Worm (Caenorhabditis elegans): Measurements from ENCODE around the gene C44B7.5.

The C44B7.5 gene

DNA sequence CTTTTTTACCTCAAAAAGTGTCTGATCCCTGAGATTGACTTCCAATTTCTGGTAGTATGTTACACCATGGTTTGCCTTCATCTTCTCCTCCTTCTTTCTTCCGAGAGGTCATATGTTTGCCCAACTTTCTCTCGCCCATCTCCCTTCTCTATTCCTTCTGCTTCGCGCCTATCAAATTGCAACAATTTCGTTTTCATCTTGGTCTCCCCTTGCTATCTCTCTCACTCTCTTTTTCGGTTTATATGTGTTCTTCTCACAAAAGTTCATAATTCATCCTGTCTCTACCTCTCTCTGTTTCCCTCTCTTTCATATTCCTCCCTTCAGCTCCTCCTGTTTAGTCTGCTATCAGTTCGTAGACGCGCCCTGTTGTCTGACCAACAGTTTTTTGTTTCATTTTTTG, 45.7 kb downstream of the C44B7.5 start (continued):
- no peak for TF ChIP-seq cey-2 (tag; optimal IDR thresholded peaks at IDR 0.05; ENCODE audit: borderline replicate concordance, insufficient read depth)
- no peak for TF ChIP-seq spr-1 (tag; optimal IDR thresholded peaks at IDR 0.05)
- TF ChIP-seq tra-1 (GFP tag; IDR thresholded peaks at IDR 0.05), result no peak
- no peak for TF ChIP-seq Y75B8A.6 (GFP tag; IDR thresholded peaks at IDR 0.05)
- no peak for TF ChIP-seq D1046.2 (GFP tag; IDR thresholded peaks at IDR 0.05)
- TF ChIP-seq egl-43 (GFP tag; IDR thresholded peaks at IDR 0.05), result no peak
- no peak for TF ChIP-seq nhr-48 (tag; optimal IDR thresholded peaks at IDR 0.05)
- TF ChIP-seq T20F7.1 (GFP tag; optimal IDR thresholded peaks at IDR 0.05), result no peak
- TF ChIP-seq lin-29 (GFP tag; IDR thresholded peaks at IDR 0.05), result no peak
- no peak for TF ChIP-seq saeg-2 (GFP tag; IDR thresholded peaks at IDR 0.05)
- no peak for TF ChIP-seq lin-13 (GFP tag; optimal IDR thresholded peaks at IDR 0.05)
- peak in 1 of 2 experiments; percentile 86 for TF ChIP-seq unc-62 (GFP tag; optimal IDR thresholded peaks at IDR 0.05 in 1 of 2)
- no peak for TF ChIP-seq unc-62 (tag; optimal IDR thresholded peaks at IDR 0.05)
- no peak for TF ChIP-seq nhr-237 (tag; optimal IDR thresholded peaks at IDR 0.05)
- TF ChIP-seq attf-4 (tag; optimal IDR thresholded peaks at IDR 0.05), result no peak
- TF ChIP-seq ZK337.2 (GFP tag; IDR thresholded peaks at IDR 0.05), result no peak
- TF ChIP-seq nhr-6 (tag; optimal IDR thresholded peaks at IDR 0.05), result no peak
- no peak for TF ChIP-seq ceh-44 (GFP tag; IDR thresholded peaks at IDR 0.05)
- no peak for TF ChIP-seq aly-2 (tag; optimal IDR thresholded peaks at IDR 0.05)
- TF ChIP-seq Y48G9A.11 (GFP tag; IDR thresholded peaks at IDR 0.05), result no peak
- 0 out of 2 replicates have a peak, but pooled peaks have one; percentile 25 for TF ChIP-seq nhr-41 (GFP tag; IDR thresholded peaks at IDR 0.05)
- no peak for TF ChIP-seq nhr-111 (GFP tag; optimal IDR thresholded peaks at IDR 0.05)
- peak; percentile 71 for TF ChIP-seq nhr-77 (tag; optimal IDR thresholded peaks at IDR 0.05)
- no peak for TF ChIP-seq Y105C5A.15 (GFP tag; IDR thresholded peaks at IDR 0.05)
- TF ChIP-seq hmg-1.1 (GFP tag; IDR thresholded peaks at IDR 0.05), result no peak; the same call in none of the 2 replicates
- TF ChIP-seq F37D6.2 (tag; optimal IDR thresholded peaks at IDR 0.05), result no peak
- TF ChIP-seq dpl-1 (GFP tag; optimal IDR thresholded peaks at IDR 0.05), result no peak
- TF ChIP-seq set-16 (GFP tag; IDR thresholded peaks at IDR 0.05), result no peak
- TF ChIP-seq unc-130 (GFP tag; optimal IDR thresholded peaks at IDR 0.05), result no peak
- TF ChIP-seq lin-38 (GFP tag; IDR thresholded peaks at IDR 0.05), result no peak
- TF ChIP-seq zfp-3 (GFP tag; conservative IDR thresholded peaks at IDR 0.05), result no peak
- no peak for TF ChIP-seq unc-39 (tag; optimal IDR thresholded peaks at IDR 0.05)
- TF ChIP-seq zfp-2 (tag; optimal IDR thresholded peaks at IDR 0.05), result no peak
- peak; percentile 82 for TF ChIP-seq hlh-11 (tag; optimal IDR thresholded peaks at IDR 0.05)
- peak; percentile 66 for TF ChIP-seq hlh-30 (tag; optimal IDR thresholded peaks at IDR 0.05; ENCODE audit: insufficient read depth)
- TF ChIP-seq madf-9 (GFP tag; conservative IDR thresholded peaks at IDR 0.05), result no peak

DNA sequence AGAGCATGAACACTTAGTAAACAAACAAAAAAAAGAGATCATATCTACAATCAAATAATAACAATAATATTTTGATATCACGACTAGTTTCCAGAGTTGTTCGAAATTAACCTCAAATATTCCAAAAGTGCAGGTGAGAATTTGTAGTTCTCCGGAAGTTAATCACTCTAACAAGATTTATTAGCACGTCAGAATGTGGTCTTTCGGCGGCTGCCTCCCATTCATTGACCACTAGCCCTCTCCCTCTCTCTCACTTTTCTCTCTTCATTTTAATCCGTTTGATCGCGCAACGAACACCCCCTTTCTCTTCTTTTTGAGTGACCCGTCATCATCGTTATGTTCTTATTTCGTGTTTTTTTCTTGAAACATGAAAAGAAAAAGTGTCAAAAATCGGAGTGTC, 46.7 kb downstream of the C44B7.5 start:
- TF ChIP-seq mep-1 (tag; optimal IDR thresholded peaks at IDR 0.05) (peak; percentile 4), unc-62 (GFP tag; optimal IDR thresholded peaks at IDR 0.05 in 1 of 2) (peak in 1 of 2 experiments; percentile 97), unc-62 (tag; optimal IDR thresholded peaks at IDR 0.05) (no peak), hif-1 (tag; optimal IDR thresholded peaks at IDR 0.05) (no peak), lin-1 (GFP tag; IDR thresholded peaks at IDR 0.05) (0 out of 2 replicates have a peak, but pooled peaks have one; percentile 27), F49E8.2 (tag; optimal IDR thresholded peaks at IDR 0.05; ENCODE audit: borderline replicate concordance) (no peak), mdl-1 (tag; optimal IDR thresholded peaks at IDR 0.05) (peak in 1 of 2 experiments; percentile 34), nhr-25 (tag; optimal IDR thresholded peaks at IDR 0.05; ENCODE audit: borderline replicate concordance, insufficient read depth) (no peak), gei-8 (GFP tag; optimal IDR thresholded peaks at IDR 0.05) (no peak), tra-1 (GFP tag; IDR thresholded peaks at IDR 0.05) (0 out of 2 replicates have a peak, but pooled peaks have one; percentile 65), aly-2 (tag; optimal IDR thresholded peaks at IDR 0.05) (no peak), lsy-2 (tag; optimal IDR thresholded peaks at IDR 0.05) (peak in 1 of 2 experiments; percentile 27), aha-1 (tag) (peak; percentile 72), mes-2 (tag; optimal IDR thresholded peaks at IDR 0.05; ENCODE audit: poor library complexity, severe bottlenecking) (no peak), zfp-2 (tag; optimal IDR thresholded peaks at IDR 0.05) (no peak), dmd-6 (GFP tag; IDR thresholded peaks at IDR 0.05) (peak; percentile 49), F10B5.3 (tag; optimal IDR thresholded peaks at IDR 0.05) (no peak), dve-1 (tag; optimal IDR thresholded peaks at IDR 0.05; ENCODE audit: insufficient read depth) (no peak), ceh-20 (GFP tag; IDR thresholded peaks at IDR 0.05) (peak; percentile 54; the same call in 1 of the 2 replicates), hlh-11 (tag; optimal IDR thresholded peaks at IDR 0.05) (peak; percentile 54), nhr-28 (tag; optimal IDR thresholded peaks at IDR 0.05) (peak; percentile 65)
